Worm (Caenorhabditis elegans): ENCODE results near the gene ugt-20.
A peak's percentile ranks its signal among the peaks of the same experiment; 100 is the strongest.

ugt-20 gene

DNA sequence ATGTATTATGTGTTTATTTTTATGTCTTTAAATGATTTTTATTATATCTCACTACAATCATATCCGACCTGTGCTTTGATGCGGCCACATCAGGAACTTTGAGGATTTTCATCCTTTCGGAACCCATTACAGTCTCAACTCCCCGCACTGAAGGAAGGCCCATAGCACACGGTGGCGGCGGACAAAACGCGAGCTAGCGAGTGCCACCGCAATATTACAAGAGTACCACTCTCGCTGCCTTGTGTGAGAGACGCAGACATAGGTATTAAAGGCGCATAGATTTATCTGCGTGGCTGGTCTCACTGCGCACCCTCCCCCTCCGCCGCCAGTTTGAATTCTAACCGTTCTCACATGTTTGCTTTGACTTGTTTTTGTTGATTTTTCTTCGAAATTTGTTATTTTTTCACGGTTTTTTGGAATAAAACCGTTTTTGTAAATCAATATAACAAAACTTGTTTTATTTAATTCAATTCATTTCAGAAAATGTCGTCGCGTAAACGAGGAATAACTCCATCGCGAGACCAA lies 34.4 kb upstream of the ugt-20 start, which contains the start of gene zen-4 (continued):
- TF ChIP-seq attf-5 (GFP tag; optimal IDR thresholded peaks at IDR 0.05) (no peak), ceh-40 (GFP tag; IDR thresholded peaks at IDR 0.05) (no peak), F49E8.2 (tag; optimal IDR thresholded peaks at IDR 0.05; ENCODE audit: insufficient read depth) (peak; percentile 99), xnd-1 (tag; optimal IDR thresholded peaks at IDR 0.05) (peak; percentile 66), tbx-9 (tag; optimal IDR thresholded peaks at IDR 0.05; ENCODE audit: borderline replicate concordance) (no peak), snpc-1.1 (tag; optimal IDR thresholded peaks at IDR 0.05; ENCODE audit: insufficient read depth) (peak; percentile 97), die-1 (tag; optimal IDR thresholded peaks at IDR 0.05) (no peak), lin-40 (tag; optimal IDR thresholded peaks at IDR 0.05) (no peak), egl-18 (GFP tag; IDR thresholded peaks at IDR 0.05) (no peak), fkh-3 (tag; optimal IDR thresholded peaks at IDR 0.05) (no peak), bed-2 (GFP tag; IDR thresholded peaks at IDR 0.05) (no peak), lin-26 (GFP tag; IDR thresholded peaks at IDR 0.05) (peak; percentile 84), ceh-79 (tag; optimal IDR thresholded peaks at IDR 0.05) (no peak), let-526 (GFP tag; IDR thresholded peaks at IDR 0.05) (peak; percentile 69; the same call in 1 of the 2 replicates), Y53G8AR.9 (GFP tag; conservative IDR thresholded peaks at IDR 0.05) (peak; percentile 90), mcd-1 (GFP tag; IDR thresholded peaks at IDR 0.05) (peak; percentile 85), K11D2.4 (GFP tag; IDR thresholded peaks at IDR 0.05) (no peak), mxl-1 (tag; optimal IDR thresholded peaks at IDR 0.05) (no peak), athp-1 (tag; optimal IDR thresholded peaks at IDR 0.05) (peak; percentile 80), snpc-3.4 (tag; optimal IDR thresholded peaks at IDR 0.05) (peak; percentile 97), snpc-1.3 (tag; optimal IDR thresholded peaks at IDR 0.05; ENCODE audit: insufficient read depth) (peak; percentile 86), C06A6.2 (GFP tag; conservative IDR thresholded peaks at IDR 0.05) (no peak), rpc-1 (optimal IDR thresholded peaks at IDR 0.05) (no peak), rpc-1 (tag; optimal IDR thresholded peaks at IDR 0.05) (peak; percentile 1), lag-1 (GFP tag; IDR thresholded peaks at IDR 0.05) (no peak), nfya-1 (tag; optimal IDR thresholded peaks at IDR 0.05; ENCODE audit: borderline replicate concordance, insufficient read depth) (no peak), efl-1 (GFP tag; optimal IDR thresholded peaks at IDR 0.05) (peak; percentile 70), somi-1 (GFP tag; optimal IDR thresholded peaks at IDR 0.05) (no peak), madf-6 (GFP tag; IDR thresholded peaks at IDR 0.05) (peak; percentile 91), unc-130 (GFP tag; optimal IDR thresholded peaks at IDR 0.05) (peak; percentile 82), cebp-2 (GFP tag; IDR thresholded peaks at IDR 0.05) (peak; percentile 76; the same call in 1 of the 2 replicates), ztf-22 (GFP tag; optimal IDR thresholded peaks at IDR 0.05) (no peak), K12H6.12 (tag; optimal IDR thresholded peaks at IDR 0.05) (no peak), B0019.2 (GFP tag; conservative IDR thresholded peaks at IDR 0.05) (peak; percentile 55), Y79H2A.3 (GFP tag; conservative IDR thresholded peaks at IDR 0.05) (no peak), snpc-4 (GFP tag; optimal IDR thresholded peaks at IDR 0.05) (peak; percentile 99), snpc-4 (tag; optimal IDR thresholded peaks at IDR 0.05) (peak; percentile 98 to 99 (median 98)), Y53F4B.3 (GFP tag; IDR thresholded peaks at IDR 0.05) (peak; percentile 59; the same call in 1 of the 2 replicates), hsf-1 (GFP tag; IDR thresholded peaks at IDR 0.05) (peak; percentile 82), hmg-1.2 (GFP tag; IDR thresholded peaks at IDR 0.05) (peak; percentile 96), attf-3 (GFP tag; conservative IDR thresholded peaks at IDR 0.05) (peak; percentile 65; the same call in 1 of the 2 replicates), dox-1 (GFP tag; IDR thresholded peaks at IDR 0.05) (no peak; the same call in 1 of the 2 replicates), ztf-3 (GFP tag; optimal IDR thresholded peaks at IDR 0.05) (no peak), nfyb-1 (GFP tag; IDR thresholded peaks at IDR 0.05) (peak; percentile 71; the same call in 1 of the 2 replicates), ceh-100 (GFP tag; IDR thresholded peaks at IDR 0.05) (peak; percentile 33; the same call in 1 of the 2 replicates), nhr-90 (tag; optimal IDR thresholded peaks at IDR 0.05) (no peak), ccch-3 (GFP tag; optimal IDR thresholded peaks at IDR 0.05) (no peak), unc-62 (GFP tag; optimal IDR thresholded peaks at IDR 0.05) (no peak)
